Fruit fly (Drosophila melanogaster) S2 (cell line): ENCODE data around the gene RpL34b.

Experiments
- CG8478 ChIP-seq: fragments of >200 bp; optimal IDR thresholded peaks from 2 replicates; lab custom pipeline; 2018
- CTCF ChIP-seq, 2 experiments: fragments of >200 bp; optimal IDR thresholded peaks; 2 replicates each; lab custom pipeline; 2018

dm6 chr3R:9450672-9451071 lies 49.6 kb upstream of the RpL34b start:
- TF ChIP-seq CTCF (optimal IDR thresholded peaks at IDR 0.05; lab: Kevin White, UChicago) (no peak), CG8478 (no peak)
